Fruit fly (Drosophila melanogaster): ENCODE results near the gene CG5087.

DNA sequence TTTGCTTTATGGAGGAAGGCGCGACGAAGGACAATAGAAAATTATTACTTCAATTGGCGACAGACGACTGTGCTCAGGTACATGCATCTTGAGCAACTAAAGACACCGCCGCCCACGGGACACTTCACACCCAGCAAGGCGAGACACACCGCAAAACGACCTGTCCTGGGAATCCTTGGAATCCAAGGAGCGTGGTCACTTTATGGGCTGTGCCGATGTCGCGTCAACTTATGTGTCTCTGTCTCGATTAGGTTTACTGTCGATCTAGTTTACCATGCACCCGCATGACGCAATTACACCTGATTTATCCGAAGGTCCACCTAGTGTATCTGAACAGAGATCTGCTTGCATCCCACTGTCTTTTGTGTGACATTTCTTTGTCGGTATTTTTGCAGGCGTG, 41.2 kb downstream of the CG5087 start:
- TF ChIP-seq cnc (optimal IDR thresholded peaks at IDR 0.05) (no peak), Clk (GFP tag; optimal IDR thresholded peaks at IDR 0.05) (no peak), toe (GFP tag; optimal IDR thresholded peaks at IDR 0.05) (no peak), ovo (GFP tag; optimal IDR thresholded peaks at IDR 0.05) (no peak)
